Worm (Caenorhabditis elegans) whole organism, late embryonic: ENCODE data around the gene pud-1.1.

Experiments
- ama-1 ChIP-seq: fragments of 150-350 bp; optimal IDR thresholded peaks from 2 replicates; lab custom pipeline; 2014
- ceh-34 ChIP-seq: sonication (generic microtip); optimal IDR thresholded peaks from 2 replicates; lab custom pipeline; 2016; ENCODE audit warnings: mild to moderate bottlenecking, missing genetic modification characterization, missing compliant biosample characterization
- fkh-6 ChIP-seq: sonication (generic microtip); optimal IDR thresholded peaks from 2 replicates; lab custom pipeline; 2016; ENCODE audit warnings: missing genetic modification characterization, missing compliant biosample characterization
- lin-11 ChIP-seq: fragments of 200-800 bp; sonication (Bioruptor generic); optimal IDR thresholded peaks from 2 replicates; lab custom pipeline; 2018; ENCODE audit warnings: mild to moderate bottlenecking, missing genetic modification characterization, missing compliant biosample characterization
- tbx-7 ChIP-seq: sonication (generic microtip); optimal IDR thresholded peaks from 2 replicates; lab custom pipeline; 2016; ENCODE audit warnings: missing genotype, missing genetic modification characterization, missing compliant biosample characterization

DNA sequence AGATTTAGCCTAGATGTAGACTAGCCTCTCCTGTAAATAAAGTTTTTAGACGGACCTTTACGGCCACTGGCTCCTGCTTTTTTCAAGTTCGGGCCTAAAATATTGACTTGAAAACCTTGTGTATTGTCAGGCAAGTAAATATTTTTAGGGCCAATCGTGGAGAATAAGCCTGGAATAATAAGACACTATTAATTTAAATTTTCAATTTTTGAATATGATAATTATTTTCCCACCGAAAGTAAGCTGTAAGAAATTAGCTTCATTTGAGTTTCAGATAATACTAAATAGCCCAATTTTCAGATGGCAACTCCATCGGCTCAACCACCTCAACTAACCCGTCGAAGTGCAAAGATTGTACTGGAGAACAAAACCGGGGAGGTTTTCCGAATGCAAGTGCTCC is 3.9 kb upstream of the pud-1.1 start, which contains the start of gene pud-4:
- no peak for TF ChIP-seq fkh-6 (tag; lab: Kevin White, UChicago)
- no peak for TF ChIP-seq ceh-34 (tag; lab: Kevin White, UChicago)
- TF ChIP-seq tbx-7 (tag; lab: Kevin White, UChicago) = no peak
- no peak for TF ChIP-seq lin-11
- TF ChIP-seq ama-1 = no peak
